Fruit fly (Drosophila melanogaster) whole organism, embryonic: ENCODE results near the gene drongo.

Source experiments
- Abd-B ChIP-seq: fragments of 200-800 bp; sonication (Bioruptor generic); optimal IDR thresholded peaks from 2 replicates; lab custom pipeline; 2018; ENCODE audit warnings: missing biosample characterization, mild to moderate bottlenecking, missing genetic modification characterization, moderate library complexity
- CG10274 ChIP-seq: fragments of 200-800 bp; sonication (Bioruptor generic); optimal IDR thresholded peaks from 3 replicates; lab custom pipeline; 2017; ENCODE audit warnings: missing biosample characterization, mild to moderate bottlenecking, missing genetic modification characterization
- CG10321 ChIP-seq: fragments of 200-800 bp; sonication (Bioruptor generic); IDR thresholded peaks from 2 replicates; pipeline ENCODE4 v1.3.6; 2022; ENCODE audit warnings: missing biosample characterization, missing genetic modification characterization
- CG10565 ChIP-seq: fragments of 200-800 bp; sonication (Bioruptor generic); optimal IDR thresholded peaks from 3 replicates; lab custom pipeline; 2016; ENCODE audit warnings: missing biosample characterization, mild to moderate bottlenecking, missing genetic modification characterization
- CG13123 ChIP-seq: fragments of 200-800 bp; sonication (Bioruptor generic); optimal IDR thresholded peaks from 2 replicates; lab custom pipeline; 2016; ENCODE audit warnings: missing biosample characterization, missing genetic modification characterization
- CG1603 ChIP-seq: fragments of 200-800 bp; sonication (Bioruptor generic); optimal IDR thresholded peaks from 2 replicates; lab custom pipeline; 2019; ENCODE audit warnings: missing biosample characterization, mild to moderate bottlenecking, missing genetic modification characterization, moderate library complexity
- CG18599 ChIP-seq: fragments of 200-800 bp; sonication (Bioruptor generic); optimal IDR thresholded peaks from 3 replicates; lab custom pipeline; 2017; ENCODE audit warnings: missing biosample characterization, missing genetic modification characterization, mild to moderate bottlenecking, moderate library complexity, missing genetic modification reagents
- CG2875 ChIP-seq: fragments of 200-800 bp; sonication (Bioruptor generic); optimal IDR thresholded peaks from 2 replicates; lab custom pipeline; 2017; ENCODE audit warnings: missing biosample characterization, mild to moderate bottlenecking, missing genetic modification characterization, missing genetic modification reagents
- CG34224 ChIP-seq: fragments of 200-800 bp; sonication (Bioruptor generic); IDR thresholded peaks from 3 replicates; pipeline ENCODE4 v1.3.6; 2022; ENCODE audit warnings: missing biosample characterization, missing genetic modification characterization; ENCODE audit not compliant: partially characterized antibody
- CG4707 ChIP-seq: fragments of 200-800 bp; sonication (Bioruptor generic); optimal IDR thresholded peaks from 2 replicates; lab custom pipeline; 2018; ENCODE audit warnings: missing biosample characterization, mild to moderate bottlenecking, missing genetic modification characterization, moderate library complexity
- CG6254 ChIP-seq: fragments of 200-800 bp; sonication (Bioruptor generic); optimal IDR thresholded peaks from 3 replicates; lab custom pipeline; 2017; ENCODE audit warnings: mild to moderate bottlenecking, missing biosample characterization, missing genetic modification reagents, missing genetic modification characterization
- CG6654 ChIP-seq: fragments of 200-800 bp; sonication (Bioruptor generic); optimal IDR thresholded peaks from 2 replicates; lab custom pipeline; 2017; ENCODE audit warnings: missing biosample characterization, mild to moderate bottlenecking, missing genetic modification characterization
- CG6813 ChIP-seq: fragments of 200-800 bp; sonication (Bioruptor generic); optimal IDR thresholded peaks from 2 replicates; lab custom pipeline; 2017; ENCODE audit warnings: missing biosample characterization, missing genetic modification characterization, mild to moderate bottlenecking, moderate library complexity, missing genetic modification reagents
- CG7556 ChIP-seq: fragments of 200-800 bp; sonication (Bioruptor generic); optimal IDR thresholded peaks from 2 replicates; lab custom pipeline; 2017; ENCODE audit warnings: missing biosample characterization, mild to moderate bottlenecking, missing genetic modification characterization
- CG7928 ChIP-seq: fragments of 200-800 bp; sonication (Bioruptor generic); optimal IDR thresholded peaks from 2 replicates; lab custom pipeline; 2017; ENCODE audit warnings: missing biosample characterization, mild to moderate bottlenecking, missing genetic modification characterization
- CG8924 ChIP-seq: fragments of 200-800 bp; optimal IDR thresholded peaks from 3 replicates; lab custom pipeline; 2019; ENCODE audit warnings: missing biosample characterization, mild to moderate bottlenecking, missing genetic modification characterization, moderate library complexity
- CG9727 ChIP-seq: fragments of 200-800 bp; sonication (Bioruptor generic); optimal IDR thresholded peaks from 3 replicates; lab custom pipeline; 2017; ENCODE audit warnings: missing biosample characterization, mild to moderate bottlenecking, missing genetic modification characterization
- CTCF ChIP-seq: fragments of 200-800 bp; sonication (Bioruptor generic); optimal IDR thresholded peaks from 2 replicates; lab custom pipeline; 2017; ENCODE audit warnings: missing biosample characterization, mild to moderate bottlenecking, missing genetic modification characterization, moderate library complexity
- D ChIP-seq, 2 experiments: fragments of 200-800 bp in 1 of 2; fragments of >200 bp in 1 of 2; sonication (Bioruptor generic) in 1 of 2; optimal IDR thresholded peaks; 2 replicates in 1 of 2; 3 replicates in 1 of 2; lab custom pipeline; 2017; ENCODE audit warnings: mild to moderate bottlenecking in 1 of 2, missing biosample characterization in 1 of 2, missing genetic modification characterization in 1 of 2, missing genetic modification reagents in 1 of 2
- Dfd ChIP-seq, 2 experiments: fragments of >200 bp; optimal IDR thresholded peaks; 2 replicates each; lab custom pipeline; 2017; ENCODE audit warnings: missing biosample characterization in 2 of 2, missing genetic modification characterization in 2 of 2
- Gug ChIP-seq: fragments of 200-800 bp; sonication (Bioruptor generic); IDR thresholded peaks from 4 replicates; pipeline ENCODE4 v1.3.6; 2022; ENCODE audit warnings: missing biosample characterization, missing genetic modification characterization
- Hr78 ChIP-seq, 2 experiments: fragments of 200-800 bp in 1 of 2; fragments of >200 bp in 1 of 2; sonication (Bioruptor generic) in 1 of 2; optimal IDR thresholded peaks; 2 replicates each; lab custom pipeline; 2017 to 2019; ENCODE audit warnings: missing biosample characterization in 2 of 2, missing genetic modification characterization in 2 of 2, mild to moderate bottlenecking in 1 of 2, moderate library complexity in 1 of 2
- Lhr ChIP-seq: fragments of 200-800 bp; sonication (Bioruptor generic); optimal IDR thresholded peaks from 3 replicates; lab custom pipeline; 2017; ENCODE audit warnings: mild to moderate bottlenecking, missing biosample characterization, missing genetic modification reagents, missing genetic modification characterization
- MESR4 ChIP-seq: fragments of 200-800 bp; sonication (Bioruptor generic); optimal IDR thresholded peaks from 2 replicates; lab custom pipeline; 2018; ENCODE audit warnings: missing biosample characterization, mild to moderate bottlenecking, missing genetic modification characterization, moderate library complexity
- Ptx1 ChIP-seq: fragments of 200-800 bp; sonication (Bioruptor generic); IDR thresholded peaks from 2 replicates; pipeline ENCODE4 v1.3.6; 2022; ENCODE audit warnings: missing biosample characterization, missing genetic modification characterization
- Rx ChIP-seq: fragments of 200-800 bp; sonication (Bioruptor generic); IDR thresholded peaks from 2 replicates; pipeline ENCODE4 v1.3.6; 2022; ENCODE audit warnings: missing biosample characterization, missing genetic modification characterization
- Sox100B ChIP-seq: fragments of 200-800 bp; sonication (Bioruptor generic); optimal IDR thresholded peaks from 3 replicates; lab custom pipeline; 2018; ENCODE audit warnings: missing biosample characterization, mild to moderate bottlenecking, missing genetic modification characterization
- ab ChIP-seq: fragments of 200-800 bp; sonication (Bioruptor generic); optimal IDR thresholded peaks from 2 replicates; lab custom pipeline; 2016; ENCODE audit warnings: missing biosample characterization, missing genetic modification characterization
- btn ChIP-seq: fragments of 200-800 bp; sonication (Bioruptor generic); optimal IDR thresholded peaks from 2 replicates; lab custom pipeline; 2016; ENCODE audit warnings: missing biosample characterization, missing genetic modification characterization
- danr ChIP-seq: fragments of 200-800 bp; sonication (Bioruptor generic); IDR thresholded peaks from 2 replicates; pipeline ENCODE4 v1.3.6; 2022; ENCODE audit warnings: missing biosample characterization, missing genetic modification characterization
- gfzf ChIP-seq: fragments of 200-800 bp; sonication (Bioruptor generic); optimal IDR thresholded peaks from 2 replicates; lab custom pipeline; 2016; ENCODE audit warnings: missing biosample characterization, mild to moderate bottlenecking, missing genetic modification characterization, moderate library complexity
- gsb-n ChIP-seq: fragments of 200-800 bp; sonication (Bioruptor generic); optimal IDR thresholded peaks from 3 replicates; lab custom pipeline; 2018; ENCODE audit warnings: missing biosample characterization, mild to moderate bottlenecking, missing genetic modification characterization
- h ChIP-seq: fragments of >200 bp; optimal IDR thresholded peaks from 2 replicates; lab custom pipeline; 2017
- lilli ChIP-seq: fragments of 200-800 bp; sonication (Bioruptor generic); optimal IDR thresholded peaks from 3 replicates; lab custom pipeline; 2016; ENCODE audit warnings: missing biosample characterization, missing genetic modification characterization
- maf-S ChIP-seq: fragments of 200-800 bp; sonication (Bioruptor generic); optimal IDR thresholded peaks from 2 replicates; lab custom pipeline; 2016; ENCODE audit warnings: missing biosample characterization, missing genetic modification characterization
- pita ChIP-seq: fragments of 200-800 bp; sonication (Bioruptor generic); optimal IDR thresholded peaks from 2 replicates; lab custom pipeline; 2017; ENCODE audit warnings: missing biosample characterization, mild to moderate bottlenecking, missing genetic modification characterization
- pnt ChIP-seq: fragments of 200-800 bp; sonication (Bioruptor generic); optimal IDR thresholded peaks from 3 replicates; lab custom pipeline; 2016; ENCODE audit warnings: missing biosample characterization, missing genetic modification characterization
- prd ChIP-seq, 3 experiments: fragments of >200 bp in 2 of 3; fragments of 200-800 bp in 1 of 3; sonication (Bioruptor generic) in 1 of 3; optimal IDR thresholded peaks in 2 of 3; IDR thresholded peaks in 1 of 3; 2 replicates in 2 of 3; 3 replicates in 1 of 3; pipeline versions ENCODE4 v1.3.6 to Lab custom; 2017 to 2022; ENCODE audit warnings: missing biosample characterization in 1 of 3, missing genetic modification characterization in 1 of 3
- pzg ChIP-seq: fragments of 200-800 bp; sonication (Bioruptor generic); optimal IDR thresholded peaks from 3 replicates; lab custom pipeline; 2018; ENCODE audit warnings: missing biosample characterization, mild to moderate bottlenecking, missing genetic modification characterization, moderate library complexity
- rib ChIP-seq: fragments of 200-800 bp; sonication (Bioruptor generic); IDR thresholded peaks from 2 replicates; pipeline ENCODE4 v1.3.6; 2022; ENCODE audit warnings: missing biosample characterization, missing genetic modification characterization
- sc ChIP-seq, 3 experiments: fragments of >200 bp in 2 of 3; fragments of 200-800 bp in 1 of 3; sonication (Bioruptor generic) in 1 of 3; optimal IDR thresholded peaks; 2 replicates in 2 of 3; 3 replicates in 1 of 3; lab custom pipeline; 2017; ENCODE audit warnings: mild to moderate bottlenecking in 1 of 3, missing biosample characterization in 1 of 3, missing genetic modification characterization in 1 of 3, missing genetic modification reagents in 1 of 3
- scrt ChIP-seq: fragments of 200-800 bp; sonication (Bioruptor generic); optimal IDR thresholded peaks from 2 replicates; lab custom pipeline; 2018; ENCODE audit warnings: missing biosample characterization, mild to moderate bottlenecking, missing genetic modification characterization, moderate library complexity
- shn ChIP-seq: fragments of 200-800 bp; sonication (Bioruptor generic); optimal IDR thresholded peaks from 3 replicates; lab custom pipeline; 2016; ENCODE audit warnings: missing biosample characterization, missing genetic modification characterization
- slou ChIP-seq: fragments of 200-800 bp; sonication (Bioruptor generic); optimal IDR thresholded peaks from 3 replicates; lab custom pipeline; 2016; ENCODE audit warnings: missing biosample characterization, missing genetic modification characterization
- ssp ChIP-seq: fragments of 200-800 bp; sonication (Bioruptor generic); IDR thresholded peaks from 2 replicates; pipeline ENCODE4 v1.3.6; 2022; ENCODE audit warnings: missing biosample characterization, missing genetic modification characterization
- tgo ChIP-seq: fragments of 200-800 bp; sonication (Bioruptor generic); IDR thresholded peaks from 3 replicates; pipeline ENCODE4 v1.3.6; 2022; ENCODE audit warnings: missing biosample characterization, missing genetic modification characterization
- twi ChIP-seq: fragments of 200-800 bp; optimal IDR thresholded peaks from 2 replicates; lab custom pipeline; 2019; ENCODE audit warnings: missing biosample characterization, mild to moderate bottlenecking, missing genetic modification characterization, moderate library complexity
- yki ChIP-seq: fragments of >200 bp; optimal IDR thresholded peaks from 3 replicates; lab custom pipeline; 2018

The drongo gene

dm6 chr2L:846167-846868, 4.6 kb downstream of the drongo start (continued):
- peak; percentile 37 for TF ChIP-seq CG9727 (GFP tag; lab: Kevin White, UChicago)
- no peak for TF ChIP-seq CG7928 (GFP tag; lab: Kevin White, UChicago)
- TF ChIP-seq maf-S (GFP tag; lab: Kevin White, UChicago): peak; percentile 37
- peak; percentile 56 for TF ChIP-seq Sox100B
- TF ChIP-seq pita (GFP tag; lab: Kevin White, UChicago): no peak
- TF ChIP-seq Dfd (GFP tag; optimal IDR thresholded peaks at IDR 0.05; lab: Kevin White, UChicago): no peak
- TF ChIP-seq MESR4 (GFP tag; lab: Kevin White, UChicago): no peak
- peak; percentile 44 for TF ChIP-seq CG6254
- peak; percentile 50 for TF ChIP-seq gsb-n (tag; lab: Kevin White, UChicago)
- TF ChIP-seq danr (GFP tag; lab: Robert Waterston, UW): no peak
- TF ChIP-seq yki (lab: Kevin White, UChicago): no peak
- peak; percentile 39 for TF ChIP-seq scrt (GFP tag; lab: Kevin White, UChicago)
- TF ChIP-seq Rx (GFP tag; lab: Robert Waterston, UW): 0 out of 2 replicates have a peak, but pooled peaks have one; percentile 24
- TF ChIP-seq CG10274 (GFP tag; lab: Kevin White, UChicago): no peak
- TF ChIP-seq CTCF (GFP tag; lab: Kevin White, UChicago): no peak
- TF ChIP-seq twi: no peak
- TF ChIP-seq h (lab: Kevin White, UChicago): no peak
- no peak for TF ChIP-seq pzg
- peak in 1 of 2 experiments; percentile 69 for TF ChIP-seq Hr78 (GFP tag; optimal IDR thresholded peaks at IDR 0.05; lab: Kevin White, UChicago)
- peak; percentile 7; the same call in 1 of the 2 replicates for TF ChIP-seq ssp (GFP tag; lab: Robert Waterston, UW)
- TF ChIP-seq CG8924 (tag; lab: Kevin White, UChicago): peak; percentile 50
- no peak for TF ChIP-seq gfzf (GFP tag; lab: Kevin White, UChicago)
- no peak for TF ChIP-seq rib (GFP tag; lab: Robert Waterston, UW)
- peak; percentile 63 for TF ChIP-seq ab (GFP tag; lab: Kevin White, UChicago)
- TF ChIP-seq CG6654 (GFP tag; lab: Kevin White, UChicago): peak; percentile 22
- TF ChIP-seq pnt: peak; percentile 69
- TF ChIP-seq CG4707 (GFP tag; lab: Kevin White, UChicago): peak; percentile 58
- peak; percentile 62 for TF ChIP-seq CG7556
- no peak for TF ChIP-seq CG34224
- peak; percentile 49 for TF ChIP-seq lilli (GFP tag; lab: Kevin White, UChicago)
- no peak for TF ChIP-seq slou (GFP tag; lab: Kevin White, UChicago)
- TF ChIP-seq D (optimal IDR thresholded peaks at IDR 0.05; lab: Kevin White, UChicago): no peak
- peak; percentile 40 for TF ChIP-seq D (GFP tag; optimal IDR thresholded peaks at IDR 0.05; lab: Kevin White, UChicago)
- TF ChIP-seq CG6813: peak; percentile 41
- peak; percentile 31; the same call in 2 of the 4 replicates for TF ChIP-seq Gug
- peak; percentile 40; the same call in 1 of the 3 replicates for TF ChIP-seq tgo (GFP tag; lab: Robert Waterston, UW)
- TF ChIP-seq CG18599 (GFP tag; lab: Kevin White, UChicago): peak; percentile 64
- no peak for TF ChIP-seq prd (optimal IDR thresholded peaks at IDR 0.05; lab: Kevin White, UChicago)
- TF ChIP-seq prd (GFP tag; IDR thresholded peaks at IDR 0.05; lab: Robert Waterston, UW): peak; percentile 62; the same call in 2 of the 3 replicates
- peak; percentile 53 for TF ChIP-seq shn (GFP tag; lab: Kevin White, UChicago)
- peak; percentile 56 for TF ChIP-seq CG2875 (GFP tag; lab: Kevin White, UChicago)
- TF ChIP-seq Ptx1 (GFP tag; lab: Robert Waterston, UW): peak; percentile 71
- TF ChIP-seq Lhr (GFP tag; lab: Kevin White, UChicago): no peak
- no peak for TF ChIP-seq sc (optimal IDR thresholded peaks at IDR 0.05; lab: Kevin White, UChicago)
- TF ChIP-seq sc (GFP tag; optimal IDR thresholded peaks at IDR 0.05; lab: Kevin White, UChicago): peak; percentile 36
- TF ChIP-seq CG10565 (GFP tag; lab: Kevin White, UChicago): no peak
- no peak for TF ChIP-seq CG10321
- TF ChIP-seq CG1603 (tag; lab: Kevin White, UChicago): peak; percentile 87
- peak; percentile 48 for TF ChIP-seq btn
- TF ChIP-seq Abd-B (GFP tag; lab: Kevin White, UChicago): peak; percentile 50
- peak; percentile 31 for TF ChIP-seq CG13123 (GFP tag; lab: Kevin White, UChicago)
